Worm (Caenorhabditis elegans): ENCODE data around the gene srx-116.

- no peak for TF ChIP-seq him-1 (tag; optimal IDR thresholded peaks at IDR 0.05)
- no peak for TF ChIP-seq dao-5 (tag; optimal IDR thresholded peaks at IDR 0.05)
These were observed 26.1 kb downstream of the srx-116 start for ce11 chrV:12696790-12697189.

Data from whole organism, L4/young adult.